Worm (Caenorhabditis elegans) whole organism, L1 larva: ENCODE data around the gene noca-1.

Experiments used
- F16B12.6 ChIP-seq: fragments of 150-350 bp; optimal IDR thresholded peaks from 2 replicates; lab custom pipeline; 2014; ENCODE audit warnings: missing biosample characterization, missing genetic modification characterization
- ceh-63 ChIP-seq: fragments of 200-800 bp; sonication (Bioruptor generic); optimal IDR thresholded peaks from 2 replicates; lab custom pipeline; 2018; ENCODE audit warnings: mild to moderate bottlenecking, missing genetic modification characterization, missing compliant biosample characterization
- ceh-82 ChIP-seq, 3 experiments: fragments of 150-350 bp in 1 of 3; sonication (generic microtip) in 2 of 3; optimal IDR thresholded peaks; 2 replicates each; lab custom pipeline; 2014 to 2017; ENCODE audit warnings: missing biosample characterization in 3 of 3, missing genetic modification characterization in 3 of 3
- ces-1 ChIP-seq: fragments of 150-350 bp; optimal IDR thresholded peaks from 2 replicates; lab custom pipeline; 2014; ENCODE audit warnings: missing biosample characterization, missing genetic modification reagents, missing genetic modification characterization
- dsc-1 ChIP-seq: sonication (generic microtip); optimal IDR thresholded peaks from 2 replicates; lab custom pipeline; 2016; ENCODE audit warnings: mild to moderate bottlenecking, missing genetic modification characterization, missing compliant biosample characterization
- efl-1 ChIP-seq, 4 experiments: fragments of 150-350 bp; optimal IDR thresholded peaks in 3 of 4; peaks in 1 of 4; 1 replicate in 1 of 4; 2 replicates in 3 of 4; lab custom pipeline; 2014; ENCODE audit warnings: missing biosample characterization in 2 of 4, missing genetic modification characterization in 2 of 4, missing genetic modification reagents in 2 of 4
- egl-13 ChIP-seq: sonication (generic microtip); optimal IDR thresholded peaks from 2 replicates; lab custom pipeline; 2016; ENCODE audit warnings: missing genotype, missing genetic modification reagents, missing genetic modification characterization, missing compliant biosample characterization
- elt-2 ChIP-seq: sonication (generic microtip); optimal IDR thresholded peaks from 2 replicates; lab custom pipeline; 2016; ENCODE audit warnings: missing genetic modification characterization, mild to moderate bottlenecking, inconsistent platforms, missing compliant biosample characterization, missing genetic modification reagents
- elt-3 ChIP-seq, 6 experiments: fragments of 150-350 bp in 1 of 6; sonication (generic microtip); optimal IDR thresholded peaks; 2 replicates each; lab custom pipeline; 2017 to 2018; ENCODE audit warnings: missing biosample characterization in 6 of 6, missing genetic modification characterization in 6 of 6, inconsistent platforms in 1 of 6
- fkh-4 ChIP-seq: sonication (generic microtip); optimal IDR thresholded peaks from 2 replicates; lab custom pipeline; 2016; ENCODE audit warnings: missing compliant biosample characterization, missing genetic modification characterization, borderline replicate concordance
- fos-1 ChIP-seq: fragments of 150-350 bp; optimal IDR thresholded peaks from 2 replicates; lab custom pipeline; 2014; ENCODE audit warnings: missing biosample characterization, missing genetic modification characterization
- grh-1 ChIP-seq: fragments of 200-800 bp; sonication (Bioruptor generic); IDR thresholded peaks from 2 replicates; pipeline ENCODE4 v1.3.6; 2022; ENCODE audit warnings: missing genetic modification reagents, missing genetic modification characterization, missing compliant biosample characterization
- hlh-4 ChIP-seq: sonication (generic microtip); optimal IDR thresholded peaks from 2 replicates; lab custom pipeline; 2016; ENCODE audit warnings: mild to moderate bottlenecking, missing genetic modification characterization, missing compliant biosample characterization
- isw-1 ChIP-seq: fragments of 200-800 bp; sonication (Bioruptor generic); IDR thresholded peaks from 2 replicates; pipeline ENCODE4 v1.3.6; 2022; ENCODE audit warnings: missing genetic modification characterization, missing compliant biosample characterization
- jun-1 ChIP-seq: fragments of 150-350 bp; optimal IDR thresholded peaks from 2 replicates; lab custom pipeline; 2014; ENCODE audit warnings: missing biosample characterization, missing genetic modification reagents, missing genetic modification characterization
- lin-14 ChIP-seq: fragments of 200-800 bp; sonication (Bioruptor generic); optimal IDR thresholded peaks from 2 replicates; lab custom pipeline; 2018; ENCODE audit warnings: mild to moderate bottlenecking, missing genetic modification characterization, moderate library complexity, missing compliant biosample characterization
- lin-15B ChIP-seq: fragments of 150-350 bp; sonication (generic microtip); optimal IDR thresholded peaks from 3 replicates; lab custom pipeline; 2014; ENCODE audit warnings: missing biosample characterization, missing genetic modification characterization
- lin-35 ChIP-seq, 2 experiments: fragments of 150-350 bp; optimal IDR thresholded peaks; 2 replicates each; lab custom pipeline; 2014; ENCODE audit warnings: missing biosample characterization in 2 of 2, missing genetic modification characterization in 2 of 2, missing genetic modification reagents in 2 of 2
- lir-3 ChIP-seq: sonication (generic microtip); optimal IDR thresholded peaks from 2 replicates; lab custom pipeline; 2016; ENCODE audit warnings: mild to moderate bottlenecking, missing genetic modification characterization, moderate library complexity, missing compliant biosample characterization; ENCODE audit not compliant: poor library complexity
- mab-9 ChIP-seq: fragments of 200-800 bp; sonication (Bioruptor generic); IDR thresholded peaks from 2 replicates; pipeline ENCODE4 v1.3.6; 2022; ENCODE audit warnings: missing genetic modification reagents, missing genetic modification characterization, missing compliant biosample characterization
- nhr-19 ChIP-seq: fragments of 200-800 bp; sonication (Bioruptor generic); conservative IDR thresholded peaks from 2 replicates; pipeline ENCODE4 v1.3.6; 2022; ENCODE audit warnings: missing genetic modification characterization, missing compliant biosample characterization
- nhr-20 ChIP-seq: sonication (generic microtip); optimal IDR thresholded peaks from 2 replicates; lab custom pipeline; 2016; ENCODE audit warnings: mild to moderate bottlenecking, missing genetic modification characterization, missing compliant biosample characterization
- nhr-71 ChIP-seq: sonication (generic microtip); optimal IDR thresholded peaks from 2 replicates; lab custom pipeline; 2016; ENCODE audit warnings: mild to moderate bottlenecking, missing genetic modification characterization, moderate library complexity, missing compliant biosample characterization
- nhr-77 ChIP-seq: fragments of 150-350 bp; optimal IDR thresholded peaks from 2 replicates; lab custom pipeline; 2014; ENCODE audit warnings: missing biosample characterization, missing genetic modification characterization
- nhr-85 ChIP-seq: sonication (generic microtip); peaks from one replicate; lab custom pipeline; 2016; ENCODE audit warnings: missing genetic modification characterization, inconsistent platforms, missing compliant biosample characterization
- nhr-90 ChIP-seq: sonication (generic microtip); optimal IDR thresholded peaks from 2 replicates; lab custom pipeline; 2016; ENCODE audit warnings: mild to moderate bottlenecking, missing genetic modification characterization, missing compliant biosample characterization; ENCODE audit not compliant: poor library complexity
- pax-3 ChIP-seq: fragments of 200-800 bp; sonication (Bioruptor generic); optimal IDR thresholded peaks from 2 replicates; lab custom pipeline; 2018; ENCODE audit warnings: mild to moderate bottlenecking, missing genetic modification characterization, moderate library complexity, missing compliant biosample characterization
- skn-1 ChIP-seq: fragments of 150-350 bp; optimal IDR thresholded peaks from 2 replicates; lab custom pipeline; 2014; ENCODE audit warnings: missing biosample characterization, missing genetic modification characterization
- snpc-4 ChIP-seq: fragments of 150-350 bp; optimal IDR thresholded peaks from 2 replicates; lab custom pipeline; 2014; ENCODE audit warnings: missing biosample characterization, missing genetic modification characterization
- snu-23 ChIP-seq: sonication (generic microtip); optimal IDR thresholded peaks from 2 replicates; lab custom pipeline; 2016; ENCODE audit warnings: missing genetic modification characterization, missing compliant biosample characterization
- sptf-1 ChIP-seq: fragments of 150-350 bp; optimal IDR thresholded peaks from 2 replicates; lab custom pipeline; 2014; ENCODE audit warnings: missing biosample characterization, missing genetic modification characterization
- swsn-7 ChIP-seq: sonication (generic microtip); optimal IDR thresholded peaks from 2 replicates; lab custom pipeline; 2016; ENCODE audit warnings: missing genetic modification characterization, missing compliant biosample characterization
- tbx-2 ChIP-seq: sonication (generic microtip); optimal IDR thresholded peaks from 2 replicates; lab custom pipeline; 2016; ENCODE audit warnings: missing genetic modification characterization, missing compliant biosample characterization
- tlp-1 ChIP-seq: fragments of 150-350 bp; optimal IDR thresholded peaks from 2 replicates; lab custom pipeline; 2014; ENCODE audit warnings: missing biosample characterization, missing genetic modification characterization
- unc-86 ChIP-seq: sonication (generic microtip); optimal IDR thresholded peaks from 2 replicates; lab custom pipeline; 2016; ENCODE audit warnings: missing genetic modification characterization, missing compliant biosample characterization
- zag-1 ChIP-seq: fragments of 150-350 bp; optimal IDR thresholded peaks from 2 replicates; lab custom pipeline; 2014; ENCODE audit warnings: missing biosample characterization, missing genetic modification characterization

The noca-1 gene

ce11 chrV:13161052-13161451 lies 8.3 kb downstream of the noca-1 start (continued):
- no peak for TF ChIP-seq ceh-63 (GFP tag; lab: Kevin White, UChicago)
- TF ChIP-seq F16B12.6 (tag; lab: Kevin White, UChicago): no peak
- TF ChIP-seq ceh-82 (tag; optimal IDR thresholded peaks at IDR 0.05; lab: Kevin White, UChicago): no peak
- no peak for TF ChIP-seq mab-9 (GFP tag; lab: Robert Waterston, UW)
- no peak for TF ChIP-seq fos-1
- no peak for TF ChIP-seq zag-1 (tag; lab: Kevin White, UChicago)
- no peak for TF ChIP-seq isw-1 (GFP tag; lab: Robert Waterston, UW)
- peak; percentile 89 for TF ChIP-seq dsc-1 (tag; lab: Kevin White, UChicago)
- TF ChIP-seq grh-1 (GFP tag; lab: Robert Waterston, UW): no peak
- no peak for TF ChIP-seq sptf-1 (tag; lab: Kevin White, UChicago)
- TF ChIP-seq tbx-2 (tag; lab: Kevin White, UChicago): no peak

ce11 chrV:13162885-13163284 lies 10.2 kb downstream of the noca-1 start:
- TF ChIP-seq fos-1: no peak
- TF ChIP-seq nhr-85 (tag; lab: Kevin White, UChicago): peak; percentile 73
- TF ChIP-seq lin-35 (GFP tag; optimal IDR thresholded peaks at IDR 0.05; lab: Kevin White, UChicago): no peak
- TF ChIP-seq nhr-19: peak; percentile 26
- no peak for TF ChIP-seq jun-1 (tag; lab: Kevin White, UChicago)
- peak; percentile 43 for TF ChIP-seq nhr-90 (tag; lab: Kevin White, UChicago)
- no peak for TF ChIP-seq hlh-4 (tag; lab: Kevin White, UChicago)
- TF ChIP-seq snpc-4 (tag; lab: Kevin White, UChicago): peak; percentile 96
- no peak for TF ChIP-seq elt-3 (tag; optimal IDR thresholded peaks at IDR 0.05; lab: Kevin White, UChicago)
- no peak for TF ChIP-seq lin-15B (tag; lab: Kevin White, UChicago)
- no peak for TF ChIP-seq zag-1 (tag; lab: Kevin White, UChicago)
- no peak for TF ChIP-seq mab-9 (GFP tag; lab: Robert Waterston, UW)
- peak; percentile 14 for TF ChIP-seq elt-2 (tag; lab: Kevin White, UChicago)
- TF ChIP-seq efl-1 (optimal IDR thresholded peaks at IDR 0.05; lab: Kevin White, UChicago): peak in 1 of 2 experiments; percentile 2
- no peak for TF ChIP-seq efl-1 (GFP tag; optimal IDR thresholded peaks at IDR 0.05 in 1 of 2; lab: Kevin White, UChicago)
- TF ChIP-seq dsc-1 (tag; lab: Kevin White, UChicago): no peak
- peak; percentile 25 for TF ChIP-seq snu-23 (GFP tag; lab: Kevin White, UChicago)
- TF ChIP-seq, all 84 proteins: peak for 7

- TF ChIP-seq lir-3 (no peak), nhr-77 (tag; lab: Kevin White, UChicago) (no peak), skn-1 (tag; lab: Kevin White, UChicago) (no peak), lin-14 (peak; percentile 6), jun-1 (tag; lab: Kevin White, UChicago) (peak; percentile 11), ceh-82 (tag; optimal IDR thresholded peaks at IDR 0.05; lab: Kevin White, UChicago) (no peak), lin-35 (GFP tag; optimal IDR thresholded peaks at IDR 0.05; lab: Kevin White, UChicago) (peak in 1 of 2 experiments; percentile 34), unc-86 (tag; lab: Kevin White, UChicago) (no peak), egl-13 (tag; lab: Kevin White, UChicago) (no peak), nhr-20 (tag; lab: Kevin White, UChicago) (peak; percentile 15), nhr-71 (tag; lab: Kevin White, UChicago) (no peak), efl-1 (optimal IDR thresholded peaks at IDR 0.05; lab: Kevin White, UChicago) (no peak), efl-1 (GFP tag; optimal IDR thresholded peaks at IDR 0.05 in 1 of 2; lab: Kevin White, UChicago) (peak in 1 of 2 experiments; percentile 12), elt-2 (tag; lab: Kevin White, UChicago) (peak; percentile 60), tlp-1 (tag; lab: Kevin White, UChicago) (no peak), pax-3 (tag; lab: Kevin White, UChicago) (peak; percentile 54), ces-1 (no peak), ceh-63 (GFP tag; lab: Kevin White, UChicago) (no peak), fkh-4 (tag; lab: Kevin White, UChicago) (no peak), swsn-7 (tag; lab: Kevin White, UChicago) (no peak)
Observed at ce11 chrV:13163841-13164240, 11.1 kb downstream of the noca-1 start.
